Worm (Caenorhabditis elegans): ENCODE results near the gene fbxb-83.

DNA sequence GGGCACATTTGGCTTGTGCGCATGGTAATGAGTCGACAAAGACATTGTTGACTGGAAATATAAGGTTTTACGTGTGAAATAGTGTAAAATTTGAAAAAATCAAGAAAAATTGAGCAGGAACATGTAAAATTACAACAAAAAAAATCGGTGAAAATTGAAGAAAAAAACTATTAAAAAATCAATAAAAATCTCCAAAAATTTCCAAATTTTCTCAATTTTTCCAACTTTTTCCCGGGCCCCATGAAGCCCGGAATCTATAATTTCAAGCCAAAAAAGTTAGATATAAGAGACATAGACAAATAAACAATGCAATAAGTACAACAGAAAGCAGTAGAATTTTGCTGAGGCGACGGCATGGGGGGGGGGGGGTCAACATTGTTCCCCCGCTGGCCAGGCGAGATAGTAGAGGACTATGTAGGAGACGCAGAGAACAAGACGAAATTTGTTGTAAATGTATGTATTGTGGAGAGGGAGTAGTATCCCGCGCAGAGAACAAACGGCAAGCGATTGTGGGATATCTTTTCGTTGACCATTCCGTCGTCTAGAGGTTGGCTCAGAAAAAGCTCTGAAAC, 50.2 kb downstream of the fbxb-83 start, which contains the start of gene pat-4:
- TF ChIP-seq flt-1 (GFP tag; IDR thresholded peaks at IDR 0.05): no peak
- no peak for TF ChIP-seq sea-1 (GFP tag; conservative IDR thresholded peaks at IDR 0.05)
- no peak for TF ChIP-seq ama-1 (optimal IDR thresholded peaks at IDR 0.05)
- TF ChIP-seq pes-1 (GFP tag; IDR thresholded peaks at IDR 0.05): no peak
- no peak for TF ChIP-seq hnd-1 (tag; optimal IDR thresholded peaks at IDR 0.05)
- no peak for TF ChIP-seq ets-7 (tag; optimal IDR thresholded peaks at IDR 0.05)
- TF ChIP-seq tra-4 (tag; optimal IDR thresholded peaks at IDR 0.05): no peak
- no peak for TF ChIP-seq B0310.2 (tag; optimal IDR thresholded peaks at IDR 0.05)
